Worm (Caenorhabditis elegans): ENCODE results near the gene K08C7.7.
A peak's percentile ranks its signal among the peaks of the same experiment; 100 is the strongest.
"Not testable (repeated sequence)": the region's sequence is repeated elsewhere in the genome, so short reads cannot be mapped to it uniquely, and the experiment has no call there.

The K08C7.7 gene

ce11 chrIV:10687307-10687706 lies 23.1 kb downstream of the K08C7.7 start, which contains the start of gene R102.2:
Gene R102.2 (plus strand): TSS chrIV:10687607.
- TF ChIP-seq med-1 (GFP tag; optimal IDR thresholded peaks at IDR 0.05; ENCODE audit: insufficient read depth); ztf-23 (GFP tag; IDR thresholded peaks at IDR 0.05); ztf-29 (GFP tag; IDR thresholded peaks at IDR 0.05): not testable (repeated sequence)

- TF ChIP-seq flt-1 (GFP tag; IDR thresholded peaks at IDR 0.05) (no peak), med-1 (GFP tag; optimal IDR thresholded peaks at IDR 0.05; ENCODE audit: insufficient read depth) (no peak), tab-1 (GFP tag; IDR thresholded peaks at IDR 0.05) (no peak)
Observed at ce11 chrIV:10688972-10689567, 24.8 kb downstream of the K08C7.7 start, which contains the start of gene R102.3. Gene R102.3 (plus strand): TSS chrIV:10689517.

- no peak for TF ChIP-seq flt-1 (GFP tag; IDR thresholded peaks at IDR 0.05)
- TF ChIP-seq T22C8.4 (GFP tag; IDR thresholded peaks at IDR 0.05), result no peak
- TF ChIP-seq ref-1 (GFP tag; conservative IDR thresholded peaks at IDR 0.05), result no peak
- no peak for TF ChIP-seq ztf-29 (GFP tag; IDR thresholded peaks at IDR 0.05)
- TF ChIP-seq ztf-23 (GFP tag; IDR thresholded peaks at IDR 0.05), result no peak
- TF ChIP-seq med-1 (GFP tag; optimal IDR thresholded peaks at IDR 0.05; ENCODE audit: insufficient read depth), result no peak
Observed at ce11 chrIV:10690139-10690538, 25.9 kb downstream of the K08C7.7 start, which contains the start of gene R102.8. Gene R102.8 (minus strand): TSS chrIV:10690239.

ce11 chrIV:10695203-10695602 lies 31.0 kb downstream of the K08C7.7 start, which contains the start of gene R102.4:
Gene R102.4 (minus strand): TSS chrIV:10695303.
- no peak for TF ChIP-seq flt-1 (GFP tag; IDR thresholded peaks at IDR 0.05)

- TF ChIP-seq ref-1 (GFP tag; conservative IDR thresholded peaks at IDR 0.05) (no peak), klf-2 (GFP tag; conservative IDR thresholded peaks at IDR 0.05) (no peak)
Observed at ce11 chrIV:10697022-10697979, 33.1 kb downstream of the K08C7.7 start, which contains the start of gene allo-1. Gene allo-1 (minus strand): TSS chrIV:10697072.

ce11 chrIV:10698486-10698885 lies 34.3 kb downstream of the K08C7.7 start:
- TF ChIP-seq tab-1 (GFP tag; IDR thresholded peaks at IDR 0.05) (0 out of 2 replicates have a peak, but pooled peaks have one; percentile 29), ref-1 (GFP tag; conservative IDR thresholded peaks at IDR 0.05) (no peak), T22C8.4 (GFP tag; IDR thresholded peaks at IDR 0.05) (no peak)

ce11 chrIV:10699000-10699399 lies 34.8 kb downstream of the K08C7.7 start:
- TF ChIP-seq tab-1 (GFP tag; IDR thresholded peaks at IDR 0.05), result no peak
- no peak for TF ChIP-seq T22C8.4 (GFP tag; IDR thresholded peaks at IDR 0.05)
- no peak for TF ChIP-seq flt-1 (GFP tag; IDR thresholded peaks at IDR 0.05)
- TF ChIP-seq med-1 (GFP tag; optimal IDR thresholded peaks at IDR 0.05; ENCODE audit: insufficient read depth), result no peak
- no peak for TF ChIP-seq ztf-29 (GFP tag; IDR thresholded peaks at IDR 0.05)
- TF ChIP-seq ref-1 (GFP tag; conservative IDR thresholded peaks at IDR 0.05), result no peak
- no peak for TF ChIP-seq klf-2 (GFP tag; conservative IDR thresholded peaks at IDR 0.05)
- TF ChIP-seq ztf-23 (GFP tag; IDR thresholded peaks at IDR 0.05), result no peak
- no peak for TF ChIP-seq cog-1 (tag; optimal IDR thresholded peaks at IDR 0.05)

ce11 chrIV:10699660-10700059 lies 35.4 kb downstream of the K08C7.7 start, which contains the start of gene R102.11:
Gene R102.11 (minus strand): TSS chrIV:10699760.
- no peak for TF ChIP-seq ref-1 (GFP tag; conservative IDR thresholded peaks at IDR 0.05)
- TF ChIP-seq med-1 (GFP tag; optimal IDR thresholded peaks at IDR 0.05; ENCODE audit: insufficient read depth), result no peak
- no peak for TF ChIP-seq ztf-23 (GFP tag; IDR thresholded peaks at IDR 0.05)
- TF ChIP-seq klf-2 (GFP tag; conservative IDR thresholded peaks at IDR 0.05), result no peak

ce11 chrIV:10701866-10702458 lies 37.7 kb downstream of the K08C7.7 start:
- TF ChIP-seq klf-2 (GFP tag; conservative IDR thresholded peaks at IDR 0.05), result no peak
- no peak for TF ChIP-seq T22C8.4 (GFP tag; IDR thresholded peaks at IDR 0.05)
- no peak for TF ChIP-seq ref-1 (GFP tag; conservative IDR thresholded peaks at IDR 0.05)
- no peak for TF ChIP-seq ztf-29 (GFP tag; IDR thresholded peaks at IDR 0.05)
- no peak for TF ChIP-seq tab-1 (GFP tag; IDR thresholded peaks at IDR 0.05)
- no peak for TF ChIP-seq flt-1 (GFP tag; IDR thresholded peaks at IDR 0.05)
- no peak for TF ChIP-seq cog-1 (tag; optimal IDR thresholded peaks at IDR 0.05)
- TF ChIP-seq ztf-23 (GFP tag; IDR thresholded peaks at IDR 0.05), result no peak
- no peak for TF ChIP-seq med-1 (GFP tag; optimal IDR thresholded peaks at IDR 0.05; ENCODE audit: insufficient read depth)

- no peak for TF ChIP-seq T22C8.4 (GFP tag; IDR thresholded peaks at IDR 0.05)
- TF ChIP-seq cog-1 (tag; optimal IDR thresholded peaks at IDR 0.05), result no peak
- no peak for TF ChIP-seq ztf-23 (GFP tag; IDR thresholded peaks at IDR 0.05)
- no peak for TF ChIP-seq med-1 (GFP tag; optimal IDR thresholded peaks at IDR 0.05; ENCODE audit: insufficient read depth)
- no peak for TF ChIP-seq ztf-29 (GFP tag; IDR thresholded peaks at IDR 0.05)
- no peak for TF ChIP-seq flt-1 (GFP tag; IDR thresholded peaks at IDR 0.05)
- TF ChIP-seq ref-1 (GFP tag; conservative IDR thresholded peaks at IDR 0.05), result no peak
- no peak for TF ChIP-seq tab-1 (GFP tag; IDR thresholded peaks at IDR 0.05)
- no peak for TF ChIP-seq klf-2 (GFP tag; conservative IDR thresholded peaks at IDR 0.05)
Observed at ce11 chrIV:10705176-10705575, 40.9 kb downstream of the K08C7.7 start, which contains the start of gene R102.10. Gene R102.10 (plus strand): TSS chrIV:10705476.
